Worm (Caenorhabditis elegans) whole organism, young adult: Measurements from ENCODE around the gene icl-1.

Source experiments
- B0019.2 ChIP-seq: fragments of 200-800 bp; sonication (Bioruptor generic); conservative IDR thresholded peaks from 2 replicates; pipeline ENCODE4 v1.3.6; 2022; ENCODE audit warnings: missing genetic modification reagents, missing genetic modification characterization, missing compliant biosample characterization
- B0336.3 ChIP-seq: fragments of 200-800 bp; sonication (Bioruptor generic); IDR thresholded peaks from 2 replicates; pipeline ENCODE4 v1.3.6; 2022; ENCODE audit warnings: missing genetic modification characterization, missing compliant biosample characterization
- C06A6.2 ChIP-seq: fragments of 200-800 bp; sonication (Bioruptor generic); conservative IDR thresholded peaks from 2 replicates; pipeline ENCODE4 v1.3.6; 2022; ENCODE audit warnings: missing genetic modification characterization, missing compliant biosample characterization
- D2030.7 ChIP-seq: fragments of 200-800 bp; sonication (Bioruptor generic); IDR thresholded peaks from 2 replicates; pipeline ENCODE4 v1.3.6; 2022; ENCODE audit warnings: missing genetic modification reagents, missing genetic modification characterization, missing compliant biosample characterization
- F10E7.11 ChIP-seq: sonication (generic microtip); optimal IDR thresholded peaks from 2 replicates; lab custom pipeline; 2017; ENCODE audit warnings: mild to moderate bottlenecking, missing genetic modification characterization, moderate library complexity, missing compliant biosample characterization
- F39B2.1 ChIP-seq: fragments of 200-800 bp; sonication (Bioruptor generic); IDR thresholded peaks from 2 replicates; pipeline ENCODE4 v1.3.6; 2022; ENCODE audit warnings: missing genetic modification reagents, missing genetic modification characterization, missing compliant biosample characterization
- F52B5.7 ChIP-seq: sonication (generic microtip); optimal IDR thresholded peaks from 2 replicates; lab custom pipeline; 2016; ENCODE audit warnings: mild to moderate bottlenecking, missing genetic modification characterization, missing compliant biosample characterization
- Y53F4B.3 ChIP-seq: fragments of 200-800 bp; sonication (Bioruptor generic); IDR thresholded peaks from 2 replicates; pipeline ENCODE4 v1.3.6; 2022; ENCODE audit warnings: missing genetic modification reagents, missing genetic modification characterization, missing compliant biosample characterization
- Y53G8AR.9 ChIP-seq: fragments of 200-800 bp; sonication (Bioruptor generic); conservative IDR thresholded peaks from 2 replicates; pipeline ENCODE4 v1.3.6; 2022; ENCODE audit warnings: missing genetic modification reagents, missing genetic modification characterization, missing compliant biosample characterization
- ZK185.1 ChIP-seq: sonication (generic microtip); optimal IDR thresholded peaks from 2 replicates; lab custom pipeline; 2016; ENCODE audit warnings: mild to moderate bottlenecking, missing genetic modification characterization, missing compliant biosample characterization; ENCODE audit not compliant: poor library complexity, severe bottlenecking
- akir-1 ChIP-seq: fragments of 200-800 bp; sonication (Bioruptor generic); optimal IDR thresholded peaks from 2 replicates; lab custom pipeline; 2018; ENCODE audit warnings: mild to moderate bottlenecking, missing genetic modification characterization, moderate library complexity, missing compliant biosample characterization
- ama-1 ChIP-seq, 3 experiments: fragments of 150-350 bp in 1 of 3; sonication (generic microtip) in 2 of 3; optimal IDR thresholded peaks; 2 replicates each; lab custom pipeline; 2014 to 2018; ENCODE audit warnings: missing biosample characterization in 2 of 3, missing genetic modification characterization in 2 of 3, missing genetic modification reagents in 2 of 3
- aptf-2 ChIP-seq: fragments of 200-800 bp; sonication (Bioruptor generic); conservative IDR thresholded peaks from 2 replicates; pipeline ENCODE4 v1.3.6; 2022; ENCODE audit warnings: missing genetic modification reagents, missing genetic modification characterization, missing compliant biosample characterization
- atf-7 ChIP-seq: sonication (generic microtip); optimal IDR thresholded peaks from 2 replicates; lab custom pipeline; 2017; ENCODE audit warnings: mild to moderate bottlenecking, missing genetic modification characterization, missing compliant biosample characterization
- cebp-1 ChIP-seq, 2 experiments: fragments of 200-800 bp in 1 of 2; sonication (Bioruptor generic) in 1 of 2; sonication (generic microtip) in 1 of 2; IDR thresholded peaks in 1 of 2; optimal IDR thresholded peaks in 1 of 2; 2 replicates each; pipeline versions ENCODE4 v1.3.6 to Lab custom; 2017 to 2022; ENCODE audit warnings: missing compliant biosample characterization in 2 of 2, missing genetic modification characterization in 2 of 2, mild to moderate bottlenecking in 1 of 2, missing genetic modification reagents in 1 of 2, moderate library complexity in 1 of 2
- ceh-79 ChIP-seq: sonication (generic microtip); optimal IDR thresholded peaks from 2 replicates; lab custom pipeline; 2017; ENCODE audit warnings: mild to moderate bottlenecking, missing genetic modification characterization, missing compliant biosample characterization
- chd-7 ChIP-seq: sonication (generic microtip); optimal IDR thresholded peaks from 2 replicates; lab custom pipeline; 2016; ENCODE audit warnings: mild to moderate bottlenecking, missing genetic modification characterization, moderate library complexity, missing compliant biosample characterization
- die-1 ChIP-seq: sonication (generic microtip); optimal IDR thresholded peaks from 2 replicates; lab custom pipeline; 2016; ENCODE audit warnings: missing genotype, mild to moderate bottlenecking, missing genetic modification characterization, missing compliant biosample characterization
- dpl-1 ChIP-seq: fragments of 150-350 bp; optimal IDR thresholded peaks from 2 replicates; lab custom pipeline; 2014; ENCODE audit warnings: missing biosample characterization, missing genetic modification reagents, missing genetic modification characterization
- egl-18 ChIP-seq: fragments of 200-800 bp; sonication (Bioruptor generic); IDR thresholded peaks from 2 replicates; pipeline ENCODE4 v1.3.6; 2022; ENCODE audit warnings: missing genetic modification reagents, missing genetic modification characterization, missing compliant biosample characterization
- egrh-3 ChIP-seq: fragments of 200-800 bp; sonication (Bioruptor generic); IDR thresholded peaks from 2 replicates; pipeline ENCODE4 v1.3.6; 2022; ENCODE audit warnings: missing genetic modification reagents, missing genetic modification characterization, missing compliant biosample characterization
- ets-4 ChIP-seq: fragments of 200-800 bp; sonication (Bioruptor generic); optimal IDR thresholded peaks from 2 replicates; lab custom pipeline; 2018; ENCODE audit warnings: mild to moderate bottlenecking, missing genetic modification characterization, missing compliant biosample characterization
- fkh-3 ChIP-seq: sonication (generic microtip); optimal IDR thresholded peaks from 2 replicates; lab custom pipeline; 2016; ENCODE audit warnings: mild to moderate bottlenecking, missing genetic modification characterization, missing compliant biosample characterization
- him-1 ChIP-seq: sonication (generic microtip); optimal IDR thresholded peaks from 2 replicates; lab custom pipeline; 2016; ENCODE audit warnings: missing genotype, missing genetic modification reagents, missing genetic modification characterization, missing compliant biosample characterization
- hmg-1.2 ChIP-seq: fragments of 200-800 bp; sonication (Bioruptor generic); IDR thresholded peaks from 2 replicates; pipeline ENCODE4 v1.3.6; 2022; ENCODE audit warnings: missing genetic modification reagents, missing genetic modification characterization, missing compliant biosample characterization
- lin-54 ChIP-seq: fragments of 200-800 bp; sonication (Bioruptor generic); optimal IDR thresholded peaks from 2 replicates; lab custom pipeline; 2018; ENCODE audit warnings: mild to moderate bottlenecking, missing genetic modification characterization, missing compliant biosample characterization
- lsy-27 ChIP-seq: sonication (generic microtip); optimal IDR thresholded peaks from 2 replicates; lab custom pipeline; 2017; ENCODE audit warnings: missing genetic modification characterization, mild to moderate bottlenecking, missing compliant biosample characterization, antibody characterized with exemption, missing genotype, borderline replicate concordance; ENCODE audit not compliant: insufficient read depth
- mcd-1 ChIP-seq: fragments of 200-800 bp; sonication (Bioruptor generic); IDR thresholded peaks from 2 replicates; pipeline ENCODE4 v1.3.6; 2022; ENCODE audit warnings: missing genetic modification reagents, missing genetic modification characterization, missing compliant biosample characterization
- mel-28 ChIP-seq: sonication (generic microtip); optimal IDR thresholded peaks from 2 replicates; lab custom pipeline; 2016; ENCODE audit warnings: borderline replicate concordance, mild to moderate bottlenecking, missing genetic modification characterization, missing compliant biosample characterization
- mes-4 ChIP-seq: sonication (generic microtip); optimal IDR thresholded peaks from 2 replicates; lab custom pipeline; 2016; ENCODE audit warnings: missing genotype, missing genetic modification characterization, missing compliant biosample characterization
- nfya-1 ChIP-seq: sonication (generic microtip); optimal IDR thresholded peaks from 2 replicates; lab custom pipeline; 2017; ENCODE audit warnings: antibody characterized with exemption, missing compliant biosample characterization, missing genetic modification characterization, borderline replicate concordance; ENCODE audit not compliant: insufficient read depth
- nfya-2 ChIP-seq: fragments of 200-800 bp; sonication (Bioruptor generic); IDR thresholded peaks from 2 replicates; pipeline ENCODE4 v1.3.6; 2022; ENCODE audit warnings: missing genetic modification reagents, missing genetic modification characterization, missing compliant biosample characterization
- nhr-80 ChIP-seq: sonication (generic microtip); optimal IDR thresholded peaks from 2 replicates; lab custom pipeline; 2016; ENCODE audit warnings: missing genetic modification characterization, missing compliant biosample characterization
- pha-4 ChIP-seq: fragments of 150-350 bp; sonication (generic microtip); optimal IDR thresholded peaks from 2 replicates; lab custom pipeline; 2014; ENCODE audit warnings: missing biosample characterization, missing genetic modification reagents, missing genetic modification characterization
- rec-8 ChIP-seq, 2 experiments: sonication (generic microtip); optimal IDR thresholded peaks; 2 replicates each; lab custom pipeline; 2016; ENCODE audit warnings: mild to moderate bottlenecking in 2 of 2, missing genetic modification characterization in 2 of 2, missing genetic modification reagents in 2 of 2, missing genotype in 2 of 2, missing biosample characterization in 1 of 2, missing compliant biosample characterization in 1 of 2, moderate library complexity in 1 of 2
- sdz-38 ChIP-seq: sonication (generic microtip); optimal IDR thresholded peaks from 2 replicates; lab custom pipeline; 2016; ENCODE audit warnings: missing genotype, missing genetic modification characterization, missing compliant biosample characterization
- snpc-3.4 ChIP-seq: sonication (generic microtip); optimal IDR thresholded peaks from 2 replicates; lab custom pipeline; 2017; ENCODE audit warnings: missing genetic modification characterization, mild to moderate bottlenecking, missing compliant biosample characterization, antibody characterized with exemption, moderate library complexity, missing genotype, missing genetic modification reagents
- sptf-2 ChIP-seq: fragments of 200-800 bp; sonication (Bioruptor generic); optimal IDR thresholded peaks from 2 replicates; lab custom pipeline; 2018; ENCODE audit warnings: mild to moderate bottlenecking, missing genetic modification characterization, missing compliant biosample characterization
- xnd-1 ChIP-seq: sonication (generic microtip); optimal IDR thresholded peaks from 2 replicates; lab custom pipeline; 2016; ENCODE audit warnings: missing genotype, missing genetic modification reagents, missing genetic modification characterization, missing compliant biosample characterization
- ztf-18 ChIP-seq: sonication (generic microtip); optimal IDR thresholded peaks from 2 replicates; lab custom pipeline; 2016; ENCODE audit warnings: missing genotype, mild to moderate bottlenecking, missing genetic modification characterization, missing compliant biosample characterization

The icl-1 gene

ce11 chrV:727484-728351 is at the start of gene icl-1, which contains the start of gene srh-2 (continued):
- TF ChIP-seq rec-8 (tag; optimal IDR thresholded peaks at IDR 0.05; lab: Kevin White, UChicago) (peak in 1 of 2 experiments; percentile 41), him-1 (tag; lab: Kevin White, UChicago) (no peak), Y53F4B.3 (GFP tag; lab: Robert Waterston, UW) (no peak), sdz-38 (tag; lab: Kevin White, UChicago) (no peak), Y53G8AR.9 (GFP tag; lab: Robert Waterston, UW) (peak; percentile 87), pha-4 (tag; lab: Kevin White, UChicago) (peak; percentile 60), nfya-2 (GFP tag; lab: Robert Waterston, UW) (no peak), ZK185.1 (peak; percentile 27), die-1 (no peak), mel-28 (tag; lab: Kevin White, UChicago) (no peak), mes-4 (tag; lab: Kevin White, UChicago) (no peak), B0019.2 (0 out of 2 replicates have a peak, but pooled peaks have one; percentile 3), mcd-1 (GFP tag; lab: Robert Waterston, UW) (peak; percentile 56), atf-7 (tag; lab: Kevin White, UChicago) (peak; percentile 47), ets-4 (GFP tag; lab: Kevin White, UChicago) (no peak), F10E7.11 (tag; lab: Kevin White, UChicago) (no peak), ama-1 (optimal IDR thresholded peaks at IDR 0.05; lab: Kevin White, UChicago) (peak; percentile 97), ama-1 (GFP tag; optimal IDR thresholded peaks at IDR 0.05; lab: Kevin White, UChicago) (no peak), C06A6.2 (GFP tag; lab: Robert Waterston, UW) (peak; percentile 23; the same call in 1 of the 2 replicates), ztf-18 (tag; lab: Kevin White, UChicago) (no peak), sptf-2 (GFP tag; lab: Kevin White, UChicago) (peak; percentile 64), xnd-1 (tag; lab: Kevin White, UChicago) (no peak), F52B5.7 (peak; percentile 83), lin-54 (GFP tag; lab: Kevin White, UChicago) (no peak), egl-18 (GFP tag; lab: Robert Waterston, UW) (no peak), egrh-3 (GFP tag; lab: Robert Waterston, UW) (no peak; the same call in 1 of the 2 replicates), fkh-3 (no peak), akir-1 (GFP tag; lab: Kevin White, UChicago) (no peak), aptf-2 (no peak), snpc-3.4 (tag; lab: Kevin White, UChicago) (no peak), D2030.7 (GFP tag; lab: Robert Waterston, UW) (no peak), F39B2.1 (GFP tag; lab: Robert Waterston, UW) (no peak), dpl-1 (GFP tag; lab: Kevin White, UChicago) (no peak), chd-7 (tag; lab: Kevin White, UChicago) (peak; percentile 42), cebp-1 (GFP tag; IDR thresholded peaks at IDR 0.05; lab: Robert Waterston, UW) (no peak; the same call in 1 of the 2 replicates), cebp-1 (tag; optimal IDR thresholded peaks at IDR 0.05; lab: Kevin White, UChicago) (peak; percentile 70)
- TF ChIP-seq, all 124 proteins: peak for 45

ce11 chrV:777285-777684 is 49.5 kb upstream of the icl-1 start, which contains the start of gene R09E12.9:
TSS of gene R09E12.9 (plus strand) at chrV:777600.
- TF ChIP-seq nhr-80 (peak; percentile 3), F52B5.7 (no peak), nfya-2 (GFP tag; lab: Robert Waterston, UW) (no peak), ceh-79 (tag; lab: Kevin White, UChicago) (no peak), lsy-27 (no peak), B0336.3 (GFP tag; lab: Robert Waterston, UW) (no peak), hmg-1.2 (GFP tag; lab: Robert Waterston, UW) (peak; percentile 52; the same call in 1 of the 2 replicates), nfya-1 (tag; lab: Kevin White, UChicago) (no peak), akir-1 (GFP tag; lab: Kevin White, UChicago) (no peak)
